Worm (Caenorhabditis elegans) whole organism, young adult: ENCODE data around the gene C18E9.8.

ENCODE experiments used
- B0336.3 ChIP-seq: fragments of 200-800 bp; sonication (Bioruptor generic); IDR thresholded peaks from 2 replicates; pipeline ENCODE4 v1.3.6; 2022; ENCODE audit warnings: missing genetic modification characterization, missing compliant biosample characterization
- C06A6.2 ChIP-seq: fragments of 200-800 bp; sonication (Bioruptor generic); conservative IDR thresholded peaks from 2 replicates; pipeline ENCODE4 v1.3.6; 2022; ENCODE audit warnings: missing genetic modification characterization, missing compliant biosample characterization
- D2030.7 ChIP-seq: fragments of 200-800 bp; sonication (Bioruptor generic); IDR thresholded peaks from 2 replicates; pipeline ENCODE4 v1.3.6; 2022; ENCODE audit warnings: missing genetic modification reagents, missing genetic modification characterization, missing compliant biosample characterization
- F10E7.11 ChIP-seq: sonication (generic microtip); optimal IDR thresholded peaks from 2 replicates; lab custom pipeline; 2017; ENCODE audit warnings: mild to moderate bottlenecking, missing genetic modification characterization, moderate library complexity, missing compliant biosample characterization
- F23B12.7 ChIP-seq: sonication (generic microtip); optimal IDR thresholded peaks from 2 replicates; lab custom pipeline; 2017; ENCODE audit warnings: missing genetic modification characterization, mild to moderate bottlenecking, missing compliant biosample characterization, antibody characterized with exemption, moderate library complexity; ENCODE audit not compliant: insufficient read depth
- F55B11.4 ChIP-seq: sonication (generic microtip); optimal IDR thresholded peaks from 2 replicates; lab custom pipeline; 2016; ENCODE audit warnings: missing compliant biosample characterization, missing genetic modification characterization, borderline replicate concordance; ENCODE audit not compliant: insufficient read depth
- T07F8.4 ChIP-seq: sonication (generic microtip); optimal IDR thresholded peaks from 2 replicates; lab custom pipeline; 2016; ENCODE audit warnings: mild to moderate bottlenecking, missing genetic modification characterization, moderate library complexity, missing compliant biosample characterization
- Y53G8AR.9 ChIP-seq: fragments of 200-800 bp; sonication (Bioruptor generic); conservative IDR thresholded peaks from 2 replicates; pipeline ENCODE4 v1.3.6; 2022; ENCODE audit warnings: missing genetic modification reagents, missing genetic modification characterization, missing compliant biosample characterization
- Y67H2A.10 ChIP-seq: fragments of 200-800 bp; sonication (Bioruptor generic); conservative IDR thresholded peaks from 2 replicates; pipeline ENCODE4 v1.3.6; 2022; ENCODE audit warnings: missing genetic modification reagents, missing genetic modification characterization, missing compliant biosample characterization
- aptf-3 ChIP-seq: fragments of 200-800 bp; sonication (Bioruptor generic); IDR thresholded peaks from 2 replicates; pipeline ENCODE4 v1.3.6; 2022; ENCODE audit warnings: missing genetic modification characterization, missing compliant biosample characterization
- attf-3 ChIP-seq: fragments of 200-800 bp; sonication (Bioruptor generic); conservative IDR thresholded peaks from 2 replicates; pipeline ENCODE4 v1.3.6; 2022; ENCODE audit warnings: missing genetic modification reagents, missing genetic modification characterization, missing compliant biosample characterization
- attf-5 ChIP-seq: fragments of 200-800 bp; sonication (Bioruptor generic); optimal IDR thresholded peaks from 2 replicates; lab custom pipeline; 2018; ENCODE audit warnings: mild to moderate bottlenecking, missing genetic modification characterization, missing compliant biosample characterization
- cebp-1 ChIP-seq, 2 experiments: fragments of 200-800 bp in 1 of 2; sonication (Bioruptor generic) in 1 of 2; sonication (generic microtip) in 1 of 2; IDR thresholded peaks in 1 of 2; optimal IDR thresholded peaks in 1 of 2; 2 replicates each; pipeline versions ENCODE4 v1.3.6 to Lab custom; 2017 to 2022; ENCODE audit warnings: missing compliant biosample characterization in 2 of 2, missing genetic modification characterization in 2 of 2, mild to moderate bottlenecking in 1 of 2, missing genetic modification reagents in 1 of 2, moderate library complexity in 1 of 2
- cebp-2 ChIP-seq: fragments of 200-800 bp; sonication (Bioruptor generic); IDR thresholded peaks from 2 replicates; pipeline ENCODE4 v1.3.6; 2022; ENCODE audit warnings: missing genetic modification characterization, missing compliant biosample characterization
- die-1 ChIP-seq: sonication (generic microtip); optimal IDR thresholded peaks from 2 replicates; lab custom pipeline; 2016; ENCODE audit warnings: missing genotype, mild to moderate bottlenecking, missing genetic modification characterization, missing compliant biosample characterization
- dox-1 ChIP-seq: fragments of 200-800 bp; sonication (Bioruptor generic); IDR thresholded peaks from 2 replicates; pipeline ENCODE4 v1.3.6; 2022; ENCODE audit warnings: missing genetic modification reagents, missing genetic modification characterization, missing compliant biosample characterization
- ekl-4 ChIP-seq: fragments of 200-800 bp; sonication (Bioruptor generic); IDR thresholded peaks from 2 replicates; pipeline ENCODE4 v1.3.6; 2022; ENCODE audit warnings: missing genetic modification reagents, missing genetic modification characterization, missing compliant biosample characterization
- hlh-26 ChIP-seq: fragments of 200-800 bp; sonication (Bioruptor generic); conservative IDR thresholded peaks from 2 replicates; pipeline ENCODE4 v1.3.6; 2022; ENCODE audit warnings: missing genetic modification reagents, missing genetic modification characterization, missing compliant biosample characterization
- lin-35 ChIP-seq, 3 experiments: fragments of 150-350 bp in 2 of 3; sonication (generic microtip) in 1 of 3; optimal IDR thresholded peaks; 2 replicates each; lab custom pipeline; 2014 to 2018; ENCODE audit warnings: missing biosample characterization in 3 of 3, missing genetic modification characterization in 3 of 3, missing genetic modification reagents in 3 of 3
- lin-40 ChIP-seq: sonication (generic microtip); optimal IDR thresholded peaks from 2 replicates; lab custom pipeline; 2016; ENCODE audit warnings: missing genetic modification characterization, mild to moderate bottlenecking, missing compliant biosample characterization, missing genotype, missing genetic modification reagents
- lsl-1 ChIP-seq: fragments of 200-800 bp; sonication (Bioruptor generic); optimal IDR thresholded peaks from 2 replicates; lab custom pipeline; 2018; ENCODE audit warnings: mild to moderate bottlenecking, missing genetic modification characterization, moderate library complexity, missing compliant biosample characterization
- madf-3 ChIP-seq: fragments of 200-800 bp; sonication (Bioruptor generic); IDR thresholded peaks from 2 replicates; pipeline ENCODE4 v1.3.6; 2022; ENCODE audit warnings: missing genetic modification reagents, missing genetic modification characterization, missing compliant biosample characterization
- madf-6 ChIP-seq: fragments of 200-800 bp; sonication (Bioruptor generic); IDR thresholded peaks from 2 replicates; pipeline ENCODE4 v1.3.6; 2022; ENCODE audit warnings: missing genetic modification reagents, missing genetic modification characterization, missing compliant biosample characterization
- nhr-27 ChIP-seq: fragments of 200-800 bp; sonication (Bioruptor generic); optimal IDR thresholded peaks from 2 replicates; lab custom pipeline; 2018; ENCODE audit warnings: mild to moderate bottlenecking, missing genetic modification characterization, moderate library complexity, missing compliant biosample characterization
- nhr-80 ChIP-seq: sonication (generic microtip); optimal IDR thresholded peaks from 2 replicates; lab custom pipeline; 2016; ENCODE audit warnings: missing genetic modification characterization, missing compliant biosample characterization
- pha-4 ChIP-seq: fragments of 150-350 bp; sonication (generic microtip); optimal IDR thresholded peaks from 2 replicates; lab custom pipeline; 2014; ENCODE audit warnings: missing biosample characterization, missing genetic modification reagents, missing genetic modification characterization
- sdz-38 ChIP-seq: sonication (generic microtip); optimal IDR thresholded peaks from 2 replicates; lab custom pipeline; 2016; ENCODE audit warnings: missing genotype, missing genetic modification characterization, missing compliant biosample characterization
- snpc-4 ChIP-seq, 5 experiments: fragments of 150-350 bp in 1 of 5; sonication (generic microtip) in 4 of 5; optimal IDR thresholded peaks; 2 replicates each; lab custom pipeline; 2014 to 2018; ENCODE audit warnings: missing genetic modification characterization in 5 of 5, missing biosample characterization in 3 of 5, antibody characterized with exemption in 2 of 5, mild to moderate bottlenecking in 2 of 5, missing compliant biosample characterization in 2 of 5, missing genotype in 2 of 5, moderate library complexity in 2 of 5, missing genetic modification reagents in 1 of 5
- sptf-2 ChIP-seq: fragments of 200-800 bp; sonication (Bioruptor generic); optimal IDR thresholded peaks from 2 replicates; lab custom pipeline; 2018; ENCODE audit warnings: mild to moderate bottlenecking, missing genetic modification characterization, missing compliant biosample characterization
- ztf-3 ChIP-seq: fragments of 200-800 bp; sonication (Bioruptor generic); optimal IDR thresholded peaks from 2 replicates; lab custom pipeline; 2018; ENCODE audit warnings: mild to moderate bottlenecking, missing genetic modification characterization, missing compliant biosample characterization

Gene C18E9.8

DNA sequence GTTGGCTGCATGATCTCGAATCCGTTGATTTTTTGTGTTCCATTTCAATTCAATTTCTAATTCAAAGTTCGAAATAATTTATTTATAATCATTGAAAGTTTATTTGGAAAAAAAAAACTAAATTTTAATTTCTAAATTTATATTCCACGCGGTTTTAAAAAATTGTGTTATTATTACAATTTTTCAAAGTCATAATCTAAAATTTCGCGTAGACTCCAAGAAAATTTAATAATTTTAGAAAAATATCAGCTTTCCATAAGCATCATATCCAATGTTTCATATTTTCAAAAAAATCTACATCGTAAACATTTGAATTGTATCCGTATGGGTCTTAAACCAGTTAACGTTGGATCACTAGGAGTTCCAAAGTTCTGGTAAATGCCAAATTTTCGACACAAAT, 12.5 kb upstream of the C18E9.8 start, which contains the start of gene F44G4.5:
Gene F44G4.5 (minus strand): TSS at position 101 of the 400 bp plus-strand sequence.
- TF ChIP-seq attf-5 (no peak), lin-40 (no peak), hlh-26 (GFP tag; lab: Robert Waterston, UW) (no peak), pha-4 (no peak), C06A6.2 (GFP tag; lab: Robert Waterston, UW) (no peak), die-1 (tag; lab: Kevin White, UChicago) (no peak)

DNA sequence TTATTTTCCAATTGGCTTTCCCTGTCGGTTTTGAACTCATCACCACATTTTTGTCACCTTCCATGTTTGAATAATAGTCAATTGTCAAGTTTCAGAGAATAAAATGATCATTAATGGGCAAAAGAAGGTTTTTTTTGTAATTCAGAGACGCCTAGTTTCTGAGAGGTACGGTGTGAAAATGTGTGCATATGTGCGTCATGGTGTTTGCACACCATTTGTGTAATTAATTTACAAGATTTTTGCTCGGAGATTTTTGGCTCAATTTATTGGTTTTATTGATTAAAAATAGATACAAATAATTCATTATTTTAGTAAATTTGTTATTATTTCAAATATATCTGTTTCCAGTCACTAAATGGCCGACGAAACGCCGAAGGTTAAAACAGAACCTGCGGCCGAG, 9.6 kb upstream of the C18E9.8 start, which contains the start of the genes F44G4.3 and tdp-1:
Gene F44G4.3 (minus strand): TSS at position 184 of the 400 bp plus-strand sequence.
Gene tdp-1 (plus strand): TSS at position 347 of the 400 bp plus-strand sequence.
- TF ChIP-seq ztf-3 (GFP tag; lab: Kevin White, UChicago) (no peak), attf-5 (peak; percentile 2), madf-3 (no peak), Y53G8AR.9 (GFP tag; lab: Robert Waterston, UW) (no peak), lsl-1 (GFP tag; lab: Kevin White, UChicago) (peak; percentile 69)

ce11 chrII:8996064-8996463, 8.2 kb upstream of the C18E9.8 start, which contains the start of gene ndub-2:
Gene ndub-2, plus strand, starts transcription at chrII:8996364.
- no peak for TF ChIP-seq sdz-38 (tag; lab: Kevin White, UChicago)
- no peak for TF ChIP-seq F23B12.7 (tag; lab: Kevin White, UChicago)
- TF ChIP-seq B0336.3 (GFP tag; lab: Robert Waterston, UW): no peak
- TF ChIP-seq Y67H2A.10 (GFP tag; lab: Robert Waterston, UW): no peak
- TF ChIP-seq aptf-3 (GFP tag; lab: Robert Waterston, UW): no peak
- TF ChIP-seq snpc-4 (GFP tag; optimal IDR thresholded peaks at IDR 0.05; lab: Kevin White, UChicago): no peak
- no peak for TF ChIP-seq snpc-4 (tag; optimal IDR thresholded peaks at IDR 0.05; lab: Kevin White, UChicago)
- no peak for TF ChIP-seq sptf-2 (GFP tag; lab: Kevin White, UChicago)
- TF ChIP-seq lin-35 (GFP tag; optimal IDR thresholded peaks at IDR 0.05; lab: Kevin White, UChicago): no peak
- TF ChIP-seq F10E7.11 (tag; lab: Kevin White, UChicago): no peak
- TF ChIP-seq attf-3 (GFP tag; lab: Robert Waterston, UW): no peak
- no peak for TF ChIP-seq D2030.7 (GFP tag; lab: Robert Waterston, UW)
- TF ChIP-seq F55B11.4 (tag; lab: Kevin White, UChicago): no peak
- TF ChIP-seq C06A6.2 (GFP tag; lab: Robert Waterston, UW): no peak
- TF ChIP-seq ekl-4 (GFP tag; lab: Robert Waterston, UW): no peak
- no peak for TF ChIP-seq cebp-2 (GFP tag; lab: Robert Waterston, UW)
- no peak for TF ChIP-seq attf-5
- no peak for TF ChIP-seq T07F8.4
- TF ChIP-seq, all 124 proteins: peak for 0

- TF ChIP-seq Y53G8AR.9 (GFP tag; lab: Robert Waterston, UW) (peak; percentile 48; the same call in 1 of the 2 replicates), ztf-3 (GFP tag; lab: Kevin White, UChicago) (no peak)
Observed at ce11 chrII:8994336-8994735, 6.5 kb upstream of the C18E9.8 start, which contains the start of gene F44G4.1. Gene F44G4.1, plus strand, starts transcription at chrII:8994636.

DNA sequence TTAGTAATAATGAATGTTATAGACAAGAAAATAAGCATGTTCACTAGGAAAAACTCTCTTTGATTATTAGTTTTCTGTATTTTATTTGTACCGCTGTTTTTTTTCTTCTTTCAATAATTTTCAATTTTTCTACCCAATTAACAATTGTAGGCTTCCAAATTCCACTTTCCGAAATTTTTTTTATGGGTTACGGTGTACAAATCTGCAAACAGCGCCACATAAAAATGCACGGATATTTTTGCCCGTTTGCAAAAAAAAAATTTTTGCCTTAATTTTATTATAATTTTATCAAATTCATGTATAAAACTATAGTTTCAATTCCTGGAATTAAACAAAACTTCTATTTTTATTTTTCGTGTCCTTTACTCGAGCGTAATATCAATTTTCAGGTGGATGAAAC, 4.9 kb upstream of the C18E9.8 start, which contains the start of gene ooc-5:
Gene ooc-5 (plus strand): TSS at position 381 of the 400 bp plus-strand sequence.
- TF ChIP-seq nhr-27 (tag; lab: Kevin White, UChicago): no peak
- TF ChIP-seq lsl-1 (GFP tag; lab: Kevin White, UChicago): peak; percentile 8
- TF ChIP-seq, all 124 proteins: peak for 1

DNA sequence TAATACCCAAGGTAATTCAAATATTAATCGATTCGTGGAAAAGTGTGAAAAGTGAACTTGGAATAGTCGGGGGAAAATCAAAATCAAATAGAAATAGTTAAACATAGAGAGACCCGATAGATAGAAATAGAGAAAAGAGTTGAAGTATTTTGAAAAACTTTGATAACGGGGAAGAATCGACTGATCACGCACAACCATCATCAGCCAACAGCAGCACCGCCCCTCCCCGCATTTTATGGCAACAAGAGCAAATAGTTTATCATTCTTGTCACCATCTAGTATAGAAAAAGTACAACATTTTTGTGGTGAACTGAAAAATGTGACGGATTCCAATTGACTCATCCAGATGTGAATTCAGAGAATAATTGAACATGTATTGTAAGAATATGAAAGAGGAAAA, 3.7 kb upstream of the C18E9.8 start:
- TF ChIP-seq dox-1 (GFP tag; lab: Robert Waterston, UW) (peak; percentile 31; the same call in 1 of the 2 replicates), nhr-80 (tag; lab: Kevin White, UChicago) (peak; percentile 78), cebp-1 (GFP tag; IDR thresholded peaks at IDR 0.05; lab: Robert Waterston, UW) (no peak), cebp-1 (tag; optimal IDR thresholded peaks at IDR 0.05; lab: Kevin White, UChicago) (peak; percentile 8), madf-6 (no peak)
